Worm (Caenorhabditis elegans) whole organism, early embryonic: ENCODE results near the gene ptp-4A2.

Experiments used
- B0310.2 ChIP-seq: sonication (generic microtip); optimal IDR thresholded peaks from 2 replicates; lab custom pipeline; 2016; ENCODE audit warnings: mild to moderate bottlenecking, missing genetic modification characterization, missing compliant biosample characterization
- F13C5.2 ChIP-seq: sonication (generic microtip); optimal IDR thresholded peaks from 2 replicates; lab custom pipeline; 2017; ENCODE audit warnings: mild to moderate bottlenecking, missing genetic modification characterization, inconsistent platforms, missing compliant biosample characterization
- aly-1 ChIP-seq: sonication (generic microtip); optimal IDR thresholded peaks from 2 replicates; lab custom pipeline; 2016; ENCODE audit warnings: missing genetic modification characterization, missing compliant biosample characterization
- ama-1 ChIP-seq: fragments of 150-350 bp; optimal IDR thresholded peaks from 2 replicates; lab custom pipeline; 2014
- ceh-13 ChIP-seq: fragments of 200-800 bp; sonication (Bioruptor generic); optimal IDR thresholded peaks from 2 replicates; lab custom pipeline; 2018; ENCODE audit warnings: mild to moderate bottlenecking, missing genetic modification characterization, missing compliant biosample characterization
- ceh-36 ChIP-seq: sonication (generic microtip); optimal IDR thresholded peaks from 2 replicates; lab custom pipeline; 2016; ENCODE audit warnings: missing genetic modification characterization, inconsistent platforms, missing compliant biosample characterization
- ets-7 ChIP-seq: sonication (generic microtip); optimal IDR thresholded peaks from 2 replicates; lab custom pipeline; 2016; ENCODE audit warnings: missing genotype, missing genetic modification characterization, missing compliant biosample characterization
- flt-1 ChIP-seq: fragments of 200-800 bp; sonication (Bioruptor generic); IDR thresholded peaks from 2 replicates; pipeline ENCODE4 v1.3.6; 2022; ENCODE audit warnings: missing genetic modification characterization, missing compliant biosample characterization
- hmbx-1 ChIP-seq: sonication (generic microtip); optimal IDR thresholded peaks from 2 replicates; lab custom pipeline; 2016; ENCODE audit warnings: mild to moderate bottlenecking, missing genetic modification characterization, missing compliant biosample characterization
- hmg-4 ChIP-seq: fragments of 200-800 bp; sonication (Bioruptor generic); optimal IDR thresholded peaks from 2 replicates; lab custom pipeline; 2018; ENCODE audit warnings: mild to moderate bottlenecking, missing genetic modification characterization, missing compliant biosample characterization
- hnd-1 ChIP-seq: sonication (generic microtip); optimal IDR thresholded peaks from 2 replicates; lab custom pipeline; 2016; ENCODE audit warnings: missing genetic modification characterization, missing compliant biosample characterization
- pes-1 ChIP-seq: fragments of 200-800 bp; sonication (Bioruptor generic); IDR thresholded peaks from 2 replicates; pipeline ENCODE4 v1.3.6; 2022; ENCODE audit warnings: missing genetic modification reagents, missing genetic modification characterization, missing compliant biosample characterization
- scrt-1 ChIP-seq: fragments of 200-800 bp; sonication (Bioruptor generic); IDR thresholded peaks from 2 replicates; pipeline ENCODE4 v1.3.6; 2022; ENCODE audit warnings: missing genetic modification characterization, missing compliant biosample characterization
- sea-1 ChIP-seq: fragments of 200-800 bp; sonication (Bioruptor generic); conservative IDR thresholded peaks from 2 replicates; pipeline ENCODE4 v1.3.6; 2022; ENCODE audit warnings: missing genetic modification characterization, missing compliant biosample characterization
- tbx-11 ChIP-seq: fragments of 200-800 bp; sonication (Bioruptor generic); IDR thresholded peaks from 2 replicates; pipeline ENCODE4 v1.3.6; 2022; ENCODE audit warnings: missing genetic modification characterization, missing compliant biosample characterization
- tbx-37 ChIP-seq: fragments of 200-800 bp; sonication (Bioruptor generic); conservative IDR thresholded peaks from 2 replicates; pipeline ENCODE4 v1.3.6; 2022; ENCODE audit warnings: missing genetic modification reagents, missing genetic modification characterization, missing compliant biosample characterization
- tra-4 ChIP-seq: sonication (generic microtip); optimal IDR thresholded peaks from 2 replicates; lab custom pipeline; 2017; ENCODE audit warnings: missing genetic modification characterization, missing compliant biosample characterization

The ptp-4A2 gene

ce11 chrX:3943213-3943612 lies at the start of gene ptp-4A2:
Gene ptp-4A2, minus strand, starts transcription at chrX:3943313.
- TF ChIP-seq tbx-11: no peak
- TF ChIP-seq ceh-36 (tag; lab: Kevin White, UChicago): no peak
- TF ChIP-seq hnd-1 (tag; lab: Kevin White, UChicago): no peak
- no peak for TF ChIP-seq ama-1
- no peak for TF ChIP-seq B0310.2 (tag; lab: Kevin White, UChicago)
- TF ChIP-seq hmbx-1 (tag; lab: Kevin White, UChicago): no peak
- no peak for TF ChIP-seq tbx-37
- no peak for TF ChIP-seq tra-4 (tag; lab: Kevin White, UChicago)
- no peak for TF ChIP-seq ceh-13
- no peak for TF ChIP-seq ets-7 (tag; lab: Kevin White, UChicago)
- no peak for TF ChIP-seq scrt-1

ce11 chrX:3991652-3992051 lies 48.5 kb upstream of the ptp-4A2 start:
- no peak for TF ChIP-seq ceh-36 (tag; lab: Kevin White, UChicago)
- no peak for TF ChIP-seq tra-4 (tag; lab: Kevin White, UChicago)
- no peak for TF ChIP-seq F13C5.2 (tag; lab: Kevin White, UChicago)
- no peak for TF ChIP-seq hmbx-1 (tag; lab: Kevin White, UChicago)
- TF ChIP-seq tbx-37: no peak
- TF ChIP-seq ceh-13: no peak
- no peak for TF ChIP-seq sea-1 (GFP tag; lab: Robert Waterston, UW)
- no peak for TF ChIP-seq B0310.2 (tag; lab: Kevin White, UChicago)
- no peak for TF ChIP-seq flt-1
- TF ChIP-seq tbx-11: no peak
- no peak for TF ChIP-seq hmg-4
- no peak for TF ChIP-seq ets-7 (tag; lab: Kevin White, UChicago)
- no peak for TF ChIP-seq pes-1 (GFP tag; lab: Robert Waterston, UW)
- no peak for TF ChIP-seq scrt-1
- TF ChIP-seq hnd-1 (tag; lab: Kevin White, UChicago): no peak
- TF ChIP-seq aly-1: no peak
- TF ChIP-seq ama-1: no peak

DNA sequence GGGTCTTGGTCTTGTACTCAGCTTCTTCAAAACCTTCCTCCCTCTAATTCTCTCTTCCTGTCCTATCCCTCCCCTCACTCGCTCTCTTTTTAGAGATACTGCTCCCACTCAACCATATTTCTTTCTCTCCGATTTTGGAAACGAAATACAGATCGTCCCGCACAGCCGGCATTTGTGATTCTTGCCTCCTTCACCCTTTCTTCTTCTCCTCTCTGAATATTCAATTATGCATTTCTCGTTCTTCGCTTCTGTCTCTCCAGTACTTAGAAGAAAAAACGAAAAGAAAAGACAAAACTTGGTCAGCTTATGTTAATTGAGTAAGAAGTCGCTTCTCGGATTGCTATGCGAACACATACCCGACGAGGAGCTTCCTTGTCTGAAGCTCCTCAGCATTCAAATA lies 47.8 kb upstream of the ptp-4A2 start:
- TF ChIP-seq aly-1: no peak
- TF ChIP-seq hmbx-1 (tag; lab: Kevin White, UChicago): no peak
- no peak for TF ChIP-seq B0310.2 (tag; lab: Kevin White, UChicago)
- TF ChIP-seq sea-1 (GFP tag; lab: Robert Waterston, UW): no peak
- TF ChIP-seq F13C5.2 (tag; lab: Kevin White, UChicago): no peak
- TF ChIP-seq pes-1 (GFP tag; lab: Robert Waterston, UW): no peak
- no peak for TF ChIP-seq scrt-1
- no peak for TF ChIP-seq ceh-13

DNA sequence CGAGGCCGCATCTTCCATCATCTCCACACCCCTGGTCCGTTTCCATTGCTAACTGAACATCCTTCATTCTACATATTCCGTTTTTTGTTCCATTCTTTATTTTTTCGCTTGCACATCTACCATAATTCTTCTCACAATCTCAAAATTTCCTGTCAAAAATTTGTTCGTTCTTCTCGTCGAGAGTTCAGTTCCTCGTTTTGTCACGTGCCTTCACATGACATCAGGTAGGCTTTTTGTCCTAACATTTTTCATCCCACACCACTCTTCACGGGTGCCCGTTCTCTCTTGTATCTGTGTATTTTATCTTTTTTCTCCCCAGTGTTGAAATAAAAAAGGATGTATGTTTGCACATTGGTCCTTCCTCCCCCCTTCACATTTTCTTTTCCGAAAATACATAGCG lies 47.4 kb upstream of the ptp-4A2 start:
- TF ChIP-seq tbx-11 (no peak), tra-4 (tag; lab: Kevin White, UChicago) (no peak), pes-1 (GFP tag; lab: Robert Waterston, UW) (no peak), flt-1 (no peak), hmbx-1 (tag; lab: Kevin White, UChicago) (no peak), tbx-37 (no peak), ceh-36 (tag; lab: Kevin White, UChicago) (no peak), aly-1 (no peak), B0310.2 (tag; lab: Kevin White, UChicago) (no peak), F13C5.2 (tag; lab: Kevin White, UChicago) (no peak), sea-1 (GFP tag; lab: Robert Waterston, UW) (no peak), ceh-13 (no peak), hmg-4 (no peak), scrt-1 (no peak), hnd-1 (tag; lab: Kevin White, UChicago) (no peak), ama-1 (no peak), ets-7 (tag; lab: Kevin White, UChicago) (no peak)

- TF ChIP-seq ceh-13 (no peak), tbx-37 (no peak), scrt-1 (no peak), F13C5.2 (tag; lab: Kevin White, UChicago) (no peak), tra-4 (tag; lab: Kevin White, UChicago) (no peak), ceh-36 (tag; lab: Kevin White, UChicago) (no peak), sea-1 (GFP tag; lab: Robert Waterston, UW) (no peak), aly-1 (no peak), flt-1 (no peak), hmbx-1 (tag; lab: Kevin White, UChicago) (no peak), ama-1 (no peak), ets-7 (tag; lab: Kevin White, UChicago) (no peak), hnd-1 (tag; lab: Kevin White, UChicago) (no peak), tbx-11 (no peak)
These were observed 45.5 kb upstream of the ptp-4A2 start for ce11 chrX:3988575-3988974.

DNA sequence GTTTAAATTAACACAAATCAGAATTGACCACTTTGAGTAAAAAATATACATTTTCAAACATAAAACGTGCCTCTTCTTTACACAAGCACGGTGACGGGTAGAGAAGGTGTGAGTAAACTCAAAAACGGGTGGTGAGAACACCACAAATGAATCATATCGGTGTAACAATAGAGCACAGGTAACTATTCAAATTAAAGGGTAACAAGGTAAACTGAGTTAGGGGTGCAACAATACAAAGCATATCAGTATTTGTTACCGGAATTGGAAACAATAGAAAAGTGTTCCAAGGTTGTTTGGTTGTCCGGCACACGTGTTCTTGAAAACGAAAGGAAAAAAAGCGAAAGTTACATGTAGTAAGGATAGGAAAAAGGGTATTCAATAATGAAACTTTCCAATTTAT lies 39.3 kb upstream of the ptp-4A2 start:
- TF ChIP-seq tbx-11 (no peak), tbx-37 (no peak), B0310.2 (tag; lab: Kevin White, UChicago) (no peak), flt-1 (no peak), ama-1 (no peak), F13C5.2 (tag; lab: Kevin White, UChicago) (no peak), tra-4 (tag; lab: Kevin White, UChicago) (no peak), hmg-4 (no peak), ceh-36 (tag; lab: Kevin White, UChicago) (no peak), scrt-1 (no peak), aly-1 (no peak), ets-7 (tag; lab: Kevin White, UChicago) (no peak), ceh-13 (no peak), hmbx-1 (tag; lab: Kevin White, UChicago) (no peak), sea-1 (GFP tag; lab: Robert Waterston, UW) (no peak), hnd-1 (tag; lab: Kevin White, UChicago) (no peak), pes-1 (GFP tag; lab: Robert Waterston, UW) (no peak)

DNA sequence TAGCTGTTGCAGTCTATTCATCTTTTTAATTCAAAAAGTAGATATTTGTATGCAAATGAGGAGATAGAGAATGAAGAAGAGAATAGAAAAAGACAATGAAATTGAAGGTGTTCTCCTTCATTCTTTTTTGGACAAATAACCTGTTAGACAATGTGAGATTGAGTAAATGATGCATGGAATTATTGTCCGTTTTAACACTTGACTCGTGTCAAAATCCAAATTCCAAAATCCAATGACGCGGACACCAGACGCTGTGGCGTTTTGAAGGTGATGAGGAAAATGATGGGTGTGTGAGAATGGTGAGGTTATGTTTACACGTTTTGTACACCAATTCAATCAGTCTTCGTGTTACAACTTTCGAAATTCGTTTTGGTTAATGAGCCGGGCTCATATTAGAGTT lies 36.0 kb upstream of the ptp-4A2 start:
- no peak for TF ChIP-seq F13C5.2 (tag; lab: Kevin White, UChicago)
- TF ChIP-seq hmbx-1 (tag; lab: Kevin White, UChicago): no peak
- TF ChIP-seq tbx-11: no peak
- no peak for TF ChIP-seq tbx-37
- TF ChIP-seq scrt-1: no peak
- TF ChIP-seq aly-1: no peak
- TF ChIP-seq tra-4 (tag; lab: Kevin White, UChicago): no peak
- TF ChIP-seq hmg-4: no peak
- TF ChIP-seq hnd-1 (tag; lab: Kevin White, UChicago): no peak
- TF ChIP-seq ceh-36 (tag; lab: Kevin White, UChicago): no peak

- no peak for TF ChIP-seq ceh-13
- no peak for TF ChIP-seq pes-1 (GFP tag; lab: Robert Waterston, UW)
- TF ChIP-seq F13C5.2 (tag; lab: Kevin White, UChicago): no peak
- TF ChIP-seq tbx-37: no peak
- TF ChIP-seq flt-1: no peak
- no peak for TF ChIP-seq hmg-4
- no peak for TF ChIP-seq sea-1 (GFP tag; lab: Robert Waterston, UW)
- TF ChIP-seq ama-1: no peak
- TF ChIP-seq hnd-1 (tag; lab: Kevin White, UChicago): no peak
- no peak for TF ChIP-seq tbx-11
- no peak for TF ChIP-seq hmbx-1 (tag; lab: Kevin White, UChicago)
- TF ChIP-seq tra-4 (tag; lab: Kevin White, UChicago): no peak
- TF ChIP-seq scrt-1: no peak
- no peak for TF ChIP-seq ets-7 (tag; lab: Kevin White, UChicago)
- TF ChIP-seq B0310.2 (tag; lab: Kevin White, UChicago): no peak
- no peak for TF ChIP-seq ceh-36 (tag; lab: Kevin White, UChicago)
These were observed 34.2 kb upstream of the ptp-4A2 start for ce11 chrX:3977271-3977670.
